Worm (Caenorhabditis elegans) whole organism, late embryonic: ENCODE data around the gene rpac-40.

Experiments used
- C08G9.2 ChIP-seq: sonication (generic microtip); optimal IDR thresholded peaks from 2 replicates; lab custom pipeline; 2016; ENCODE audit warnings: mild to moderate bottlenecking, missing genetic modification characterization, moderate library complexity, missing compliant biosample characterization
- C38D4.7 ChIP-seq: fragments of 200-800 bp; sonication (Bioruptor generic); optimal IDR thresholded peaks from 2 replicates; lab custom pipeline; 2018; ENCODE audit warnings: mild to moderate bottlenecking, missing genetic modification characterization, moderate library complexity, missing compliant biosample characterization
- K09A11.1 ChIP-seq: sonication (generic microtip); optimal IDR thresholded peaks from 2 replicates; lab custom pipeline; 2017; ENCODE audit warnings: antibody characterized with exemption, mild to moderate bottlenecking, missing genetic modification characterization, missing compliant biosample characterization; ENCODE audit not compliant: insufficient read depth
- T23F11.4 ChIP-seq: fragments of 200-800 bp; sonication (Bioruptor generic); optimal IDR thresholded peaks from 2 replicates; lab custom pipeline; 2018; ENCODE audit warnings: mild to moderate bottlenecking, missing genetic modification characterization, missing compliant biosample characterization
- Y22D7AL.16 ChIP-seq: sonication (generic microtip); optimal IDR thresholded peaks from 2 replicates; lab custom pipeline; 2016; ENCODE audit warnings: missing genetic modification characterization, missing compliant biosample characterization
- ahr-1 ChIP-seq: sonication (generic microtip); optimal IDR thresholded peaks from 2 replicates; lab custom pipeline; 2016; ENCODE audit warnings: missing genetic modification characterization, missing compliant biosample characterization
- ama-1 ChIP-seq: fragments of 150-350 bp; optimal IDR thresholded peaks from 2 replicates; lab custom pipeline; 2014
- ceh-14 ChIP-seq: sonication (generic microtip); optimal IDR thresholded peaks from 2 replicates; lab custom pipeline; 2016; ENCODE audit warnings: missing genotype, missing genetic modification characterization, missing compliant biosample characterization
- ceh-18 ChIP-seq: sonication (generic microtip); optimal IDR thresholded peaks from 2 replicates; lab custom pipeline; 2016; ENCODE audit warnings: missing genetic modification characterization, missing compliant biosample characterization
- ceh-19 ChIP-seq: fragments of 200-800 bp; sonication (Bioruptor generic); optimal IDR thresholded peaks from 2 replicates; lab custom pipeline; 2018; ENCODE audit warnings: mild to moderate bottlenecking, missing genetic modification characterization, missing compliant biosample characterization
- ceh-2 ChIP-seq: sonication (generic microtip); optimal IDR thresholded peaks from 2 replicates; lab custom pipeline; 2016; ENCODE audit warnings: missing genotype, missing genetic modification characterization, missing compliant biosample characterization
- ceh-30 ChIP-seq: fragments of 150-350 bp; optimal IDR thresholded peaks from 2 replicates; lab custom pipeline; 2014; ENCODE audit warnings: missing biosample characterization, missing genetic modification characterization
- ceh-31 ChIP-seq: sonication (generic microtip); optimal IDR thresholded peaks from 2 replicates; lab custom pipeline; 2016; ENCODE audit warnings: missing genetic modification characterization, missing compliant biosample characterization
- ceh-48 ChIP-seq: sonication (generic microtip); optimal IDR thresholded peaks from 2 replicates; lab custom pipeline; 2016; ENCODE audit warnings: missing genetic modification characterization, inconsistent platforms, missing compliant biosample characterization
- ceh-6 ChIP-seq: fragments of 200-800 bp; sonication (Bioruptor generic); optimal IDR thresholded peaks from 2 replicates; lab custom pipeline; 2018; ENCODE audit warnings: mild to moderate bottlenecking, missing genetic modification characterization, missing compliant biosample characterization
- ceh-9 ChIP-seq: sonication (generic microtip); optimal IDR thresholded peaks from 2 replicates; lab custom pipeline; 2016; ENCODE audit warnings: mild to moderate bottlenecking, missing genetic modification characterization, inconsistent platforms, missing compliant biosample characterization
- che-1 ChIP-seq: sonication (generic microtip); optimal IDR thresholded peaks from 2 replicates; lab custom pipeline; 2016; ENCODE audit warnings: mild to moderate bottlenecking, missing genetic modification characterization, missing compliant biosample characterization
- elt-2 ChIP-seq: sonication (generic microtip); optimal IDR thresholded peaks from 2 replicates; lab custom pipeline; 2016; ENCODE audit warnings: missing genetic modification reagents, missing genetic modification characterization, missing compliant biosample characterization
- hlh-13 ChIP-seq: fragments of 200-800 bp; sonication (Bioruptor generic); optimal IDR thresholded peaks from 2 replicates; lab custom pipeline; 2018; ENCODE audit warnings: mild to moderate bottlenecking, missing genetic modification characterization, missing compliant biosample characterization
- hlh-15 ChIP-seq: sonication (generic microtip); optimal IDR thresholded peaks from 2 replicates; lab custom pipeline; 2016; ENCODE audit warnings: missing genetic modification characterization, missing compliant biosample characterization
- hlh-30 ChIP-seq: sonication (generic microtip); optimal IDR thresholded peaks from 2 replicates; lab custom pipeline; 2017; ENCODE audit warnings: antibody characterized with exemption, missing genetic modification characterization, missing compliant biosample characterization; ENCODE audit not compliant: insufficient read depth
- hlh-6 ChIP-seq: sonication (generic microtip); optimal IDR thresholded peaks from 2 replicates; lab custom pipeline; 2016; ENCODE audit warnings: missing genotype, missing genetic modification characterization, missing compliant biosample characterization
- hlh-8 ChIP-seq: sonication (generic microtip); optimal IDR thresholded peaks from 2 replicates; lab custom pipeline; 2016; ENCODE audit warnings: missing genotype, missing genetic modification characterization, missing compliant biosample characterization
- lim-6 ChIP-seq: sonication (generic microtip); optimal IDR thresholded peaks from 2 replicates; lab custom pipeline; 2016; ENCODE audit warnings: missing genetic modification characterization, missing compliant biosample characterization
- lin-11 ChIP-seq: fragments of 200-800 bp; sonication (Bioruptor generic); optimal IDR thresholded peaks from 2 replicates; lab custom pipeline; 2018; ENCODE audit warnings: mild to moderate bottlenecking, missing genetic modification characterization, missing compliant biosample characterization
- madf-2 ChIP-seq: sonication (generic microtip); optimal IDR thresholded peaks from 2 replicates; lab custom pipeline; 2017; ENCODE audit warnings: missing genetic modification characterization, missing compliant biosample characterization
- mec-3 ChIP-seq: sonication (generic microtip); optimal IDR thresholded peaks from 2 replicates; lab custom pipeline; 2016; ENCODE audit warnings: borderline replicate concordance, missing genetic modification characterization, missing compliant biosample characterization
- nfya-1 ChIP-seq: sonication (generic microtip); optimal IDR thresholded peaks from 2 replicates; lab custom pipeline; 2017; ENCODE audit warnings: missing genetic modification characterization, mild to moderate bottlenecking, missing compliant biosample characterization, antibody characterized with exemption, moderate library complexity
- nhr-232 ChIP-seq: sonication (generic microtip); optimal IDR thresholded peaks from 2 replicates; lab custom pipeline; 2016; ENCODE audit warnings: missing genetic modification characterization, missing compliant biosample characterization
- npax-4 ChIP-seq: sonication (generic microtip); optimal IDR thresholded peaks from 2 replicates; lab custom pipeline; 2016; ENCODE audit warnings: missing genetic modification characterization, missing compliant biosample characterization
- pax-1 ChIP-seq: fragments of 150-350 bp; optimal IDR thresholded peaks from 2 replicates; lab custom pipeline; 2014; ENCODE audit warnings: missing biosample characterization, missing genetic modification characterization
- pha-4 ChIP-seq: fragments of 150-350 bp; optimal IDR thresholded peaks from 2 replicates; lab custom pipeline; 2018; ENCODE audit warnings: missing biosample characterization, missing genetic modification reagents, missing genetic modification characterization
- pros-1 ChIP-seq: fragments of 150-350 bp; optimal IDR thresholded peaks from 2 replicates; lab custom pipeline; 2014; ENCODE audit warnings: missing biosample characterization, missing genetic modification reagents, missing genetic modification characterization
- rnt-1 ChIP-seq: sonication (generic microtip); optimal IDR thresholded peaks from 2 replicates; lab custom pipeline; 2016; ENCODE audit warnings: missing genetic modification characterization, missing compliant biosample characterization
- sox-4 ChIP-seq: sonication (generic microtip); optimal IDR thresholded peaks from 2 replicates; lab custom pipeline; 2017; ENCODE audit warnings: mild to moderate bottlenecking, missing genetic modification characterization, inconsistent platforms, missing compliant biosample characterization
- syd-9 ChIP-seq: sonication (generic microtip); optimal IDR thresholded peaks from 2 replicates; lab custom pipeline; 2016; ENCODE audit warnings: mild to moderate bottlenecking, missing genetic modification characterization, moderate library complexity, missing compliant biosample characterization
- tbx-7 ChIP-seq: sonication (generic microtip); optimal IDR thresholded peaks from 2 replicates; lab custom pipeline; 2016; ENCODE audit warnings: missing genotype, missing genetic modification characterization, missing compliant biosample characterization
- unc-42 ChIP-seq: sonication (generic microtip); optimal IDR thresholded peaks from 2 replicates; lab custom pipeline; 2016; ENCODE audit warnings: missing genotype, missing genetic modification characterization, missing compliant biosample characterization
- unc-55 ChIP-seq: sonication (generic microtip); optimal IDR thresholded peaks from 2 replicates; lab custom pipeline; 2017; ENCODE audit warnings: missing biosample characterization, missing genetic modification reagents, missing genetic modification characterization
- unc-86 ChIP-seq: sonication (generic microtip); optimal IDR thresholded peaks from 2 replicates; lab custom pipeline; 2016; ENCODE audit warnings: missing genetic modification characterization, missing compliant biosample characterization
- zip-5 ChIP-seq: sonication (generic microtip); optimal IDR thresholded peaks from 2 replicates; lab custom pipeline; 2016; ENCODE audit warnings: missing genetic modification characterization, missing compliant biosample characterization
- ztf-16 ChIP-seq: sonication (generic microtip); optimal IDR thresholded peaks from 2 replicates; lab custom pipeline; 2017; ENCODE audit warnings: missing genetic modification characterization, missing compliant biosample characterization

rpac-40 gene

DNA sequence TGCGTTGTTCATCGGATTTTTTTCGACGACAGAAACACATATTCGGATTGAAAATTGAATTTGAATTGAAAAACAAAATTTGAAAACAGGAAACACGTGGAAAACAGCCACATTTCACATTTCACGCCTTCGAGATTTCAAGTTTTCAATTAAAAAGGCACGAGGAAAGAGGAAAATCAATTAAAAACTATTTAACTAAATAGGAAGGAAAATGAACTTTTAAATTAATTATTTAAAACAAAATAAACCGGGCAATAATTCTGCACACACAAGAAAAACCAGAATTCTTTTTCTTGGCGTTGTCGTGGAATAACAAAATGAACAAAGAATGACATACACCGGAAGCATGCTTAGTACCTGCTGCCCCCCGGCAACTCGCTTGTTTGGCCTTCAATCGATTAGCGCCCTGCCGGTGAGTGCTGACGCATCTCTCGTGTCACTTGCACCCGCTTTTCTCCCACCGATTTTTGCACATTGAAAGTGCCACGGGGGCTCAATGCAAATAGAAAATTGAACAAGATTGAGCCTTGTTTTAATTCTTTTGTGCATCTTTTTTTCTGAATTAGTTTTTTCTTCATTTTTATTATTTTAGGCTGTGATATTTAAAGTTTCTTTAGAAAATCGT lies 4.6 kb upstream of the rpac-40 start, which contains the start of gene Y45G5AM.9 (continued):
- TF ChIP-seq ceh-30 (no peak), Y22D7AL.16 (tag; lab: Kevin White, UChicago) (peak; percentile 1), sox-4 (tag; lab: Kevin White, UChicago) (peak; percentile 38), madf-2 (peak; percentile 2), npax-4 (tag; lab: Kevin White, UChicago) (no peak), C08G9.2 (peak; percentile 2), hlh-15 (peak; percentile 11), zip-5 (tag; lab: Kevin White, UChicago) (no peak), C38D4.7 (GFP tag; lab: Kevin White, UChicago) (peak; percentile 28), ceh-2 (peak; percentile 59), pros-1 (tag; lab: Kevin White, UChicago) (no peak), T23F11.4 (no peak), unc-86 (tag; lab: Kevin White, UChicago) (peak; percentile 53), ceh-18 (tag; lab: Kevin White, UChicago) (peak; percentile 63), ceh-19 (GFP tag; lab: Kevin White, UChicago) (peak; percentile 59), lim-6 (tag; lab: Kevin White, UChicago) (no peak), ceh-14 (tag; lab: Kevin White, UChicago) (peak; percentile 72), hlh-8 (tag; lab: Kevin White, UChicago) (peak; percentile 12), ceh-48 (tag; lab: Kevin White, UChicago) (peak; percentile 83), elt-2 (tag; lab: Kevin White, UChicago) (peak; percentile 83), pha-4 (tag; lab: Kevin White, UChicago) (no peak), ztf-16 (tag; lab: Kevin White, UChicago) (peak; percentile 12), che-1 (tag; lab: Kevin White, UChicago) (peak; percentile 18), syd-9 (peak; percentile 40), unc-42 (tag; lab: Kevin White, UChicago) (peak; percentile 66), hlh-6 (tag; lab: Kevin White, UChicago) (no peak), pax-1 (tag; lab: Kevin White, UChicago) (no peak), lin-11 (tag; lab: Kevin White, UChicago) (no peak), K09A11.1 (tag; lab: Kevin White, UChicago) (peak; percentile 25), hlh-13 (GFP tag; lab: Kevin White, UChicago) (no peak), hlh-30 (tag; lab: Kevin White, UChicago) (peak; percentile 54), tbx-7 (tag; lab: Kevin White, UChicago) (no peak), ceh-31 (tag; lab: Kevin White, UChicago) (peak; percentile 82), ceh-9 (tag; lab: Kevin White, UChicago) (no peak), rnt-1 (tag; lab: Kevin White, UChicago) (peak; percentile 50), nhr-232 (tag; lab: Kevin White, UChicago) (no peak), ahr-1 (tag; lab: Kevin White, UChicago) (no peak), ceh-6 (GFP tag; lab: Kevin White, UChicago) (peak; percentile 30), mec-3 (tag; lab: Kevin White, UChicago) (no peak), ama-1 (lab: Kevin White, UChicago) (no peak)

ce11 chrV:4195283-4195682 lies 4.0 kb upstream of the rpac-40 start, which contains the start of gene algn-5:
Gene algn-5, plus strand, starts transcription at chrV:4195577.
- TF ChIP-seq nfya-1 (tag; lab: Kevin White, UChicago) = no peak
- TF ChIP-seq unc-55 = no peak
